Worm (Caenorhabditis elegans) whole organism, L1 larva: Measurements from ENCODE around the gene alh-2.

ENCODE experiments used
- aly-2 ChIP-seq: fragments of 150-350 bp; optimal IDR thresholded peaks from 2 replicates; lab custom pipeline; 2014; ENCODE audit warnings: missing biosample characterization, missing genetic modification characterization
- ceh-82 ChIP-seq, 3 experiments: fragments of 150-350 bp in 1 of 3; sonication (generic microtip) in 2 of 3; optimal IDR thresholded peaks; 2 replicates each; lab custom pipeline; 2014 to 2017; ENCODE audit warnings: missing biosample characterization in 3 of 3, missing genetic modification characterization in 3 of 3
- dpl-1 ChIP-seq, 3 experiments: fragments of 150-350 bp in 2 of 3; sonication (generic microtip) in 1 of 3; optimal IDR thresholded peaks; 2 replicates each; lab custom pipeline; 2014 to 2017; ENCODE audit warnings: missing biosample characterization in 3 of 3, missing genetic modification characterization in 3 of 3, missing genetic modification reagents in 3 of 3
- fkh-10 ChIP-seq: sonication (generic microtip); optimal IDR thresholded peaks from 2 replicates; lab custom pipeline; 2017; ENCODE audit warnings: missing biosample characterization, missing genetic modification reagents, missing genetic modification characterization
- fkh-4 ChIP-seq: sonication (generic microtip); optimal IDR thresholded peaks from 2 replicates; lab custom pipeline; 2016; ENCODE audit warnings: missing compliant biosample characterization, missing genetic modification characterization, borderline replicate concordance
- lin-13 ChIP-seq: fragments of 150-350 bp; optimal IDR thresholded peaks from 2 replicates; lab custom pipeline; 2014; ENCODE audit warnings: missing biosample characterization, missing genetic modification reagents, missing genetic modification characterization
- mdl-1 ChIP-seq, 2 experiments: fragments of 150-350 bp; optimal IDR thresholded peaks; 2 replicates each; lab custom pipeline; 2014 to 2017; ENCODE audit warnings: missing biosample characterization in 2 of 2, missing genetic modification characterization in 2 of 2, inconsistent platforms in 1 of 2
- nhr-12 ChIP-seq: sonication (generic microtip); optimal IDR thresholded peaks from 2 replicates; lab custom pipeline; 2017; ENCODE audit warnings: missing biosample characterization, missing genetic modification characterization
- nhr-28 ChIP-seq: fragments of 150-350 bp; optimal IDR thresholded peaks from 2 replicates; lab custom pipeline; 2014; ENCODE audit warnings: missing biosample characterization, missing genetic modification characterization
- nhr-77 ChIP-seq: fragments of 150-350 bp; optimal IDR thresholded peaks from 2 replicates; lab custom pipeline; 2014; ENCODE audit warnings: missing biosample characterization, missing genetic modification characterization
- nhr-85 ChIP-seq: sonication (generic microtip); peaks from one replicate; lab custom pipeline; 2016; ENCODE audit warnings: missing genetic modification characterization, inconsistent platforms, missing compliant biosample characterization
- pqm-1 ChIP-seq: sonication (generic microtip); optimal IDR thresholded peaks from 3 replicates; lab custom pipeline; 2017; ENCODE audit warnings: missing biosample characterization, missing genetic modification characterization
- unc-62 ChIP-seq: fragments of 150-350 bp; optimal IDR thresholded peaks from 2 replicates; lab custom pipeline; 2014; ENCODE audit warnings: missing biosample characterization, missing genetic modification reagents, missing genetic modification characterization
- unc-86 ChIP-seq: sonication (generic microtip); optimal IDR thresholded peaks from 2 replicates; lab custom pipeline; 2016; ENCODE audit warnings: missing genetic modification characterization, missing compliant biosample characterization

- no peak for TF ChIP-seq mdl-1 (tag; optimal IDR thresholded peaks at IDR 0.05; lab: Kevin White, UChicago)
- TF ChIP-seq ceh-82 (tag; optimal IDR thresholded peaks at IDR 0.05; lab: Kevin White, UChicago), result no peak
- TF ChIP-seq nhr-28 (tag; lab: Kevin White, UChicago), result no peak
- no peak for TF ChIP-seq lin-13
- no peak for TF ChIP-seq aly-2
- TF ChIP-seq unc-86 (tag; lab: Kevin White, UChicago), result no peak
- TF ChIP-seq dpl-1 (GFP tag; optimal IDR thresholded peaks at IDR 0.05; lab: Kevin White, UChicago), result no peak
- no peak for TF ChIP-seq fkh-4 (tag; lab: Kevin White, UChicago)
- TF ChIP-seq unc-62, result no peak
- TF ChIP-seq nhr-77 (tag; lab: Kevin White, UChicago), result no peak
- no peak for TF ChIP-seq nhr-12
- TF ChIP-seq nhr-85 (tag; lab: Kevin White, UChicago), result no peak
- TF ChIP-seq fkh-10 (GFP tag; lab: Kevin White, UChicago), result no peak
- TF ChIP-seq pqm-1 (tag; lab: Kevin White, UChicago), result no peak
Measured at ce11 chrV:1600561-1601088, 43.3 kb upstream of the alh-2 start, which contains the start of gene F16B4.2.
